Fruit fly (Drosophila melanogaster) whole organism, pupa: ENCODE results near the gene CG9259.

Experiments
- CG10348 ChIP-seq: fragments of 200-800 bp; sonication (Bioruptor generic); IDR thresholded peaks from 2 replicates; pipeline ENCODE4 v1.3.6; 2022; ENCODE audit warnings: missing biosample characterization, missing genetic modification characterization
- CG14655 ChIP-seq: fragments of 200-800 bp; sonication (Bioruptor generic); optimal IDR thresholded peaks from 3 replicates; lab custom pipeline; 2017; ENCODE audit warnings: mild to moderate bottlenecking, missing biosample characterization, missing genetic modification reagents, missing genetic modification characterization
- CG34367 ChIP-seq: fragments of 200-800 bp; sonication (Bioruptor generic); optimal IDR thresholded peaks from 2 replicates; lab custom pipeline; 2018; ENCODE audit warnings: missing biosample characterization, mild to moderate bottlenecking, missing genetic modification characterization
- CG8301 ChIP-seq: fragments of 200-800 bp; sonication (Bioruptor generic); optimal IDR thresholded peaks from 2 replicates; lab custom pipeline; 2018; ENCODE audit warnings: missing biosample characterization, mild to moderate bottlenecking, missing genetic modification characterization
- EcR ChIP-seq: fragments of 200-800 bp; sonication (Bioruptor generic); optimal IDR thresholded peaks from 3 replicates; lab custom pipeline; 2019; ENCODE audit warnings: missing biosample characterization, missing genetic modification characterization, mild to moderate bottlenecking, moderate library complexity, missing genetic modification reagents
- Ets98B ChIP-seq: fragments of 200-800 bp; sonication (Bioruptor generic); IDR thresholded peaks from 2 replicates; pipeline ENCODE4 v1.3.6; 2022; ENCODE audit warnings: missing biosample characterization, missing genetic modification characterization
- Pif1A ChIP-seq: fragments of 200-800 bp; sonication (Bioruptor generic); optimal IDR thresholded peaks from 3 replicates; lab custom pipeline; 2016; ENCODE audit warnings: missing biosample characterization, missing genetic modification characterization
- Snoo ChIP-seq: fragments of 200-800 bp; sonication (Bioruptor generic); optimal IDR thresholded peaks from 3 replicates; lab custom pipeline; 2017; ENCODE audit warnings: missing biosample characterization, mild to moderate bottlenecking, missing genetic modification characterization, inconsistent platforms
- fd96Ca ChIP-seq: fragments of 200-800 bp; sonication (Bioruptor generic); IDR thresholded peaks from 3 replicates; pipeline ENCODE4 v1.3.6; 2022; ENCODE audit warnings: missing biosample characterization, missing genetic modification characterization
- rn ChIP-seq: fragments of 200-800 bp; sonication (Bioruptor generic); IDR thresholded peaks from 2 replicates; pipeline ENCODE4 v1.3.6; 2022; ENCODE audit warnings: missing biosample characterization, missing genetic modification characterization

DNA sequence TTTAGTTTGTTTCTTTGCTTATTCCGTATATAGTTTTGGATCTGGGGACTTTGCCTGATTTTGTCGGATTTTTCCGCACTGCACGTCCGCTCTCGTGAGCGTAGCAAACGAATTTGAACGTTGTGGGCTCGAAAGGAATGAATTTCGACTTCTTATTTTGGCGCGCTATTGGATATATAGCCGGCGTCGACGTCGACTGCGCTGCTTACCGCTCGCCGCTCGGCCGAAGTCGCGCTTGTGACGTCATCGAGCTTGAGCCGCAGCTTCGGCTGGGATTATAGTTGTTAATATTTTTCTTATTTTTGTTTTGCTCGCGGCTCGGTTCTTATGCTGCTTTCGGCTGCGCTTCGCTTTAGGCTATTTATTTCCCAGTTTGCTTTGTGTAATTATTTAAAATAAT is 19.4 kb upstream of the CG9259 start:
- TF ChIP-seq fd96Ca (GFP tag; lab: Robert Waterston, UW) (no peak), rn (GFP tag; lab: Robert Waterston, UW) (no peak), CG8301 (tag; lab: Kevin White, UChicago) (no peak), EcR (GFP tag; lab: Kevin White, UChicago) (no peak), CG10348 (GFP tag; lab: Robert Waterston, UW) (no peak), CG14655 (GFP tag; lab: Kevin White, UChicago) (no peak), Ets98B (GFP tag; lab: Robert Waterston, UW) (no peak), Pif1A (no peak), Snoo (tag; lab: Kevin White, UChicago) (no peak), CG34367 (no peak)
